Worm (Caenorhabditis elegans): ENCODE results near the gene F11D11.12.

F11D11.12 gene

DNA sequence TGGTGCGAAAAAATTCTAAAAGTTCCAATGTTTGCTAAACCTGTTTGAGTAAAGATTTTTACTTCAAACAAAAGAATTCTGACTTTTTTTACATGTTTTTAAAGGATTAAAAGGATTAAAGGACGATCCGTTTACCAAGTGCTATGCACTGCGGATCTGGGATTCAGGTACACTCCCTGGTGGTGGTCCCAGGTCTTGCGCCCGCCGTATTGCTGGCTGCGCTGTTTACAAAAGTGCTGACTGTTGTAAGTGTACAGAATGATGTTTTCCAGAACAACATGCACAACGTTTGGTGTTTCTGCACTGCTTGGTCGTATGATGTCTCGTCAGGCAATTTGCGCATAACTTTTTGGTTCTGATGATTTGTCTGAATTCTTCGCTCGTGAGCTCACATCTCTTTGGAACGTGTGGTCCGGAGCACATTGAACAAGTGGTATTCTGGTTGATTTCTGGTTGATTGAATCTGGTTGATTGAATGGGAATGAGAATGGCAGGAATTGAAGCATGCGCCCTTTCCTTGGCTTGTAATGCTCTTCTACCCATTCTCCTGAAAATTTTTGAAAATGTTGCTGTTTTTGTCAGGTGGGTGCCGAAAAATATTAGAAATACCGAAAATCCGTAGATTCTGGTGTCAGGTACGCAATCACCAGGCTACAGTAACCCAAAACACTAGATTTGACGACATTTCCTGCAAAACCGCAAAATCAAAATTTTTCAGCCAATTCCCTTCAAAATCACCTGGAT is 45.0 kb downstream of the F11D11.12 start:
- no peak for TF ChIP-seq ztf-11 (tag; optimal IDR thresholded peaks at IDR 0.05)
- TF ChIP-seq bed-3 (GFP tag; optimal IDR thresholded peaks at IDR 0.05) = no peak
- no peak for TF ChIP-seq ceh-39 (tag; optimal IDR thresholded peaks at IDR 0.05)
- TF ChIP-seq zip-8 (tag; optimal IDR thresholded peaks at IDR 0.05) = no peak
- no peak for TF ChIP-seq ceh-83 (GFP tag; optimal IDR thresholded peaks at IDR 0.05)
- no peak for TF ChIP-seq lin-32 (GFP tag; optimal IDR thresholded peaks at IDR 0.05)
- no peak for TF ChIP-seq sptf-1 (tag; optimal IDR thresholded peaks at IDR 0.05)
- TF ChIP-seq hlh-1 (tag; optimal IDR thresholded peaks at IDR 0.05) = no peak
- TF ChIP-seq snpc-4 (tag; optimal IDR thresholded peaks at IDR 0.05) = no peak
- no peak for TF ChIP-seq elt-1 (tag; optimal IDR thresholded peaks at IDR 0.05; ENCODE audit: borderline replicate concordance, insufficient read depth)
- TF ChIP-seq flh-1 (GFP tag; optimal IDR thresholded peaks at IDR 0.05) = no peak
- TF ChIP-seq nhr-28 (tag; optimal IDR thresholded peaks at IDR 0.05) = no peak
- no peak for TF ChIP-seq M03D4.4 (tag; optimal IDR thresholded peaks at IDR 0.05)

DNA sequence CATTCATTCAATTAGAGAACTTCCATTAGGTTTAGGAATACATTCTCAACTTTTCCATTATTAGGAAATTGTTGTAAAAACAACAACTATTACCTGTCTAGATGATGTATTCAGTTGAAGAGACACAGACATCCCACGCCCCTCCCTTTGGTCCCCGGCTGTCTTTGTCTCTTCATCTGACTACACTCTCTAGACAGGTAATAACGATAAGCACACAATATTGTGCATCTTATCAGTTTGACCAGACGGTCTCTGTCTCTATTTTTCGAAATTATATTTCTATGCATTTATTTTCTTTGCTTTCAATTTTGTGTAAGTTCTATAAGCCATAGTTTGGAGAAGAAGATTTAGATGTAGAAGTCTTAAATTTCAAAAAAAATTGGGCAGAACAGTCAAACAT is 49.2 kb downstream of the F11D11.12 start, which contains the start of gene Y69H2.9:
TSS of gene Y69H2.9 (plus strand) at position 233 of the 400 bp plus-strand sequence.
- TF ChIP-seq elt-3 (tag; optimal IDR thresholded peaks at IDR 0.05) = no peak
- no peak for TF ChIP-seq ceh-83 (GFP tag; optimal IDR thresholded peaks at IDR 0.05)
- no peak for TF ChIP-seq unc-39 (tag; optimal IDR thresholded peaks at IDR 0.05)
- no peak for TF ChIP-seq nhr-28 (tag; optimal IDR thresholded peaks at IDR 0.05)
